Fruit fly (Drosophila melanogaster) S2 (cell line): ENCODE measurements around the gene Mcr.

Experiments used
- CG8478 ChIP-seq: fragments of >200 bp; optimal IDR thresholded peaks from 2 replicates; lab custom pipeline; 2018
- CTCF ChIP-seq, 2 experiments: fragments of >200 bp; optimal IDR thresholded peaks; 2 replicates each; lab custom pipeline; 2018

DNA sequence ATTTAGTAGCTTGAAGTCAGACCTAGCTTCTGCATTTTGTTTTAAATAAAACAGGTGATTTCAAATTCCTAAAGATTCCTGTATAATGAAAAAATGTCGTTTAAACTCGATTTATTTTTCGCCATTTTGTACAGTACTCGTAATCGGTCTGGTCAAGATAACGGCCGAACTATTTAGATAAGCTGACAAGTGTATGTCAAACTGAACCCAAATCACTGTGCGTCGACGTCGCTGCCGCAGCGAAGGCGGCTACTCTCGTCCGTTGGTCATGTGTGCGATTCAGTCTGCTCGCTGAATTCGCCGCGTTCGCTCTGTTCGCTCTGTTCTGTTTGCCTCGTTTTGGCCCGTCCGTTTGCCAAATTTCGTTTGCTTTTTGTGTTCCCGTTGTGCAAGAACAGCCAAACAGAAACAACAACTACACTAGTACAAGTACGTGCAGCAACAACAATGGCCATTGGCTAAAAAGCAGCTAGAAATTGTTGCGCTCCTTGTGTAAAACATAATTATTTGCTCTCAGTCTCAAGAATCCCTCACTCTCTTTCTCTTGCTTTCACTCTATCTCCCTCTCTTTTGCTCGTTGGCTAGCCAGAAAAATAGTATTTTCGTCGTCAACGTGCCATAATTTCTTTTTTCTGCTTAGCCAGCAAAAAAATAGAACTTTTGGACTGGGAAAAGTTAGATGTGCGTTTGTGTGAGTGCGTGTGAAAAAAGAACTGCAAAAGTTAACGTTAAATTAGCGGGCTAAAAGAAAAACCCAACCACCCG is 5.4 kb upstream of the Mcr start:
- TF ChIP-seq CG8478 (lab: Kevin White, UChicago): no peak
- TF ChIP-seq CTCF (optimal IDR thresholded peaks at IDR 0.05; lab: Kevin White, UChicago): no peak
